Worm (Caenorhabditis elegans) whole organism, early embryonic: ENCODE data around the gene Y73B3A.4.
"Not testable (repeated sequence)": the region's sequence is repeated elsewhere in the genome, so short reads cannot be mapped to it uniquely, and the experiment has no call there.

Experiments
- ama-1 ChIP-seq: fragments of 150-350 bp; optimal IDR thresholded peaks from 2 replicates; lab custom pipeline; 2014
- ceh-36 ChIP-seq: sonication (generic microtip); optimal IDR thresholded peaks from 2 replicates; lab custom pipeline; 2016; ENCODE audit warnings: missing genetic modification characterization, inconsistent platforms, missing compliant biosample characterization
- hmg-4 ChIP-seq: fragments of 200-800 bp; sonication (Bioruptor generic); optimal IDR thresholded peaks from 2 replicates; lab custom pipeline; 2018; ENCODE audit warnings: mild to moderate bottlenecking, missing genetic modification characterization, missing compliant biosample characterization
- tbx-11 ChIP-seq: fragments of 200-800 bp; sonication (Bioruptor generic); IDR thresholded peaks from 2 replicates; pipeline ENCODE4 v1.3.6; 2022; ENCODE audit warnings: missing genetic modification characterization, missing compliant biosample characterization

- not testable (repeated sequence) for TF ChIP-seq hmg-4; tbx-11 (GFP tag; lab: Robert Waterston, UW); ama-1 (lab: Kevin White, UChicago); ceh-36 (tag; lab: Kevin White, UChicago)
Measured at ce11 chrX:46833-47232, 57.7 kb downstream of the Y73B3A.4 start, which contains the start of gene Y73B3A.1.
